Worm (Caenorhabditis elegans) whole organism, early embryonic: ENCODE results near the gene C25E10.8.

ENCODE experiments used
- B0310.2 ChIP-seq: sonication (generic microtip); optimal IDR thresholded peaks from 2 replicates; lab custom pipeline; 2016; ENCODE audit warnings: mild to moderate bottlenecking, missing genetic modification characterization, missing compliant biosample characterization
- F13C5.2 ChIP-seq: sonication (generic microtip); optimal IDR thresholded peaks from 2 replicates; lab custom pipeline; 2017; ENCODE audit warnings: mild to moderate bottlenecking, missing genetic modification characterization, inconsistent platforms, missing compliant biosample characterization
- aly-1 ChIP-seq: sonication (generic microtip); optimal IDR thresholded peaks from 2 replicates; lab custom pipeline; 2016; ENCODE audit warnings: missing genetic modification characterization, missing compliant biosample characterization
- ama-1 ChIP-seq: fragments of 150-350 bp; optimal IDR thresholded peaks from 2 replicates; lab custom pipeline; 2014
- ceh-13 ChIP-seq: fragments of 200-800 bp; sonication (Bioruptor generic); optimal IDR thresholded peaks from 2 replicates; lab custom pipeline; 2018; ENCODE audit warnings: mild to moderate bottlenecking, missing genetic modification characterization, missing compliant biosample characterization
- ceh-36 ChIP-seq: sonication (generic microtip); optimal IDR thresholded peaks from 2 replicates; lab custom pipeline; 2016; ENCODE audit warnings: missing genetic modification characterization, inconsistent platforms, missing compliant biosample characterization
- ets-7 ChIP-seq: sonication (generic microtip); optimal IDR thresholded peaks from 2 replicates; lab custom pipeline; 2016; ENCODE audit warnings: missing genotype, missing genetic modification characterization, missing compliant biosample characterization
- flt-1 ChIP-seq: fragments of 200-800 bp; sonication (Bioruptor generic); IDR thresholded peaks from 2 replicates; pipeline ENCODE4 v1.3.6; 2022; ENCODE audit warnings: missing genetic modification characterization, missing compliant biosample characterization
- hmbx-1 ChIP-seq: sonication (generic microtip); optimal IDR thresholded peaks from 2 replicates; lab custom pipeline; 2016; ENCODE audit warnings: mild to moderate bottlenecking, missing genetic modification characterization, missing compliant biosample characterization
- hmg-4 ChIP-seq: fragments of 200-800 bp; sonication (Bioruptor generic); optimal IDR thresholded peaks from 2 replicates; lab custom pipeline; 2018; ENCODE audit warnings: mild to moderate bottlenecking, missing genetic modification characterization, missing compliant biosample characterization
- hnd-1 ChIP-seq: sonication (generic microtip); optimal IDR thresholded peaks from 2 replicates; lab custom pipeline; 2016; ENCODE audit warnings: missing genetic modification characterization, missing compliant biosample characterization
- pes-1 ChIP-seq: fragments of 200-800 bp; sonication (Bioruptor generic); IDR thresholded peaks from 2 replicates; pipeline ENCODE4 v1.3.6; 2022; ENCODE audit warnings: missing genetic modification reagents, missing genetic modification characterization, missing compliant biosample characterization
- scrt-1 ChIP-seq: fragments of 200-800 bp; sonication (Bioruptor generic); IDR thresholded peaks from 2 replicates; pipeline ENCODE4 v1.3.6; 2022; ENCODE audit warnings: missing genetic modification characterization, missing compliant biosample characterization
- sea-1 ChIP-seq: fragments of 200-800 bp; sonication (Bioruptor generic); conservative IDR thresholded peaks from 2 replicates; pipeline ENCODE4 v1.3.6; 2022; ENCODE audit warnings: missing genetic modification characterization, missing compliant biosample characterization
- tbx-11 ChIP-seq: fragments of 200-800 bp; sonication (Bioruptor generic); IDR thresholded peaks from 2 replicates; pipeline ENCODE4 v1.3.6; 2022; ENCODE audit warnings: missing genetic modification characterization, missing compliant biosample characterization
- tbx-37 ChIP-seq: fragments of 200-800 bp; sonication (Bioruptor generic); conservative IDR thresholded peaks from 2 replicates; pipeline ENCODE4 v1.3.6; 2022; ENCODE audit warnings: missing genetic modification reagents, missing genetic modification characterization, missing compliant biosample characterization
- tra-4 ChIP-seq: sonication (generic microtip); optimal IDR thresholded peaks from 2 replicates; lab custom pipeline; 2017; ENCODE audit warnings: missing genetic modification characterization, missing compliant biosample characterization

Gene C25E10.8

DNA sequence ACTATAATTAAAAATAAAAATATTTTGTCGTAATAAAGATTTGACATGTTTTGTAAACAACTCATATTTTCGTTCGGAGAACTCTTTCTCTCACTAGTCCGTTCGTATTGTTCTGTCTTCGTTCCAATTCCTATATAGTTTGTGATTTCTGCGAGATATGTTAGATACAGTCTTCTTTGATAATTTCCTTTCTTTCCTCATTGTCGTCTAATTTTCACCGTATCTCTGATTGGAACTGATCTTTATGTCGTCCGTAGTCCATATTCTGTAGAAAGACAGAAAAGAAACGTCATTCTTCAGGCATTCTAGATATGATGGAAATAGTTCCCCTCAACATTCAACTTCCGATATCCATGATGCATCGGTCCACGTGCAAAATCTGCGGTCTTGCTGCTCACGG, 9.0 kb downstream of the C25E10.8 start, which contains the start of gene nhr-30:
TSS of gene nhr-30 (plus strand) at position 301 of the 400 bp plus-strand sequence.
- TF ChIP-seq tbx-11 (GFP tag; lab: Robert Waterston, UW) (no peak), F13C5.2 (tag; lab: Kevin White, UChicago) (no peak), pes-1 (GFP tag; lab: Robert Waterston, UW) (no peak), ets-7 (tag; lab: Kevin White, UChicago) (no peak)

DNA sequence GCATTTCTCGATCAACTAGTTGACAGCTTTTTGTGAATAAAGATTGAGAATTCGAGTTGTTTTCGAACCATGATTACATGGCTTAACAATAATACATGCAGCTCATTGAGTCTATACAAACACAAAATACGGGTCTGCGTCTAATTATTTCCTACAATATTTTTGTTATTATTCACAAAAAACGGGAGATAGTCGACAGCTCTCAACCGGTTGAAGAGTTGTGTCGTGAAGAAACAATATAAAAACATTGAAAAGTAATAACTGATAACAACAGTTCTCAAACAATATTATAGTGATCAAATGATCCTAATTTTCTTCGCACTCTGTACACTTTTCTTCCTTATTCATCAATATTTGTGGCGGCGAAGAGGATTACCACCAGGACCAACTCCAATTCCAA, 12.8 kb downstream of the C25E10.8 start, which contains the start of gene cyp-33B1:
TSS of gene cyp-33B1 (plus strand) at position 301 of the 400 bp plus-strand sequence.
- TF ChIP-seq tra-4 (tag; lab: Kevin White, UChicago) = no peak
- no peak for TF ChIP-seq tbx-11 (GFP tag; lab: Robert Waterston, UW)
- no peak for TF ChIP-seq aly-1
- TF ChIP-seq ama-1 (lab: Kevin White, UChicago) = no peak
- TF ChIP-seq flt-1 (GFP tag; lab: Robert Waterston, UW) = no peak
- TF ChIP-seq ceh-36 (tag; lab: Kevin White, UChicago) = no peak
- no peak for TF ChIP-seq hmbx-1 (tag; lab: Kevin White, UChicago)
- no peak for TF ChIP-seq hnd-1 (tag; lab: Kevin White, UChicago)
- no peak for TF ChIP-seq tbx-37 (GFP tag; lab: Robert Waterston, UW)
- TF ChIP-seq ceh-13 (GFP tag; lab: Kevin White, UChicago) = no peak
- TF ChIP-seq sea-1 (GFP tag; lab: Robert Waterston, UW) = no peak
- TF ChIP-seq pes-1 (GFP tag; lab: Robert Waterston, UW) = no peak
- TF ChIP-seq F13C5.2 (tag; lab: Kevin White, UChicago) = no peak
- TF ChIP-seq scrt-1 (GFP tag; lab: Robert Waterston, UW) = no peak
- TF ChIP-seq B0310.2 (tag; lab: Kevin White, UChicago) = no peak
- no peak for TF ChIP-seq ets-7 (tag; lab: Kevin White, UChicago)

DNA sequence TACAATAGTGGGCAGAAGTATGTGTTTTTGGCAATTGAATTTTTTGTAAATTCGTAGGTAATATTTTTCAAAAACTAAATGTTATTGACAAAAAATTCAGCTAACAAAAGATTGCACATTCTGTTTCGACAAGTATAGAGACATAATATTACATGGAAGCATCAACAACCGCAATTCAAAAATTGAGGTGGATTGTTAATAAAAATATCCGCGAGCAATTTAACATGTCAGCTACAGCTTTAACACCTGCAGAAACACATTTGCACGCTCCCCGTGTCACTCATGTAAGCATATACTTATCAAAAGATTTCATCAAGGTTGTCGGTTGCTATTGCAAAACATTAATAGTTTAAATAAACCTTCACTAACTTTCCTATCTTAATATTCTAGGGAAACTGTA, 18.2 kb downstream of the C25E10.8 start, which contains the start of gene srsx-34:
TSS of gene srsx-34 (plus strand) at position 301 of the 400 bp plus-strand sequence.
- TF ChIP-seq aly-1 (no peak), F13C5.2 (tag; lab: Kevin White, UChicago) (no peak), ceh-36 (tag; lab: Kevin White, UChicago) (no peak), tbx-37 (GFP tag; lab: Robert Waterston, UW) (no peak), scrt-1 (GFP tag; lab: Robert Waterston, UW) (no peak), hmbx-1 (tag; lab: Kevin White, UChicago) (no peak), hnd-1 (tag; lab: Kevin White, UChicago) (no peak), ama-1 (lab: Kevin White, UChicago) (no peak), ceh-13 (GFP tag; lab: Kevin White, UChicago) (no peak), B0310.2 (tag; lab: Kevin White, UChicago) (no peak), ets-7 (tag; lab: Kevin White, UChicago) (no peak), tra-4 (tag; lab: Kevin White, UChicago) (no peak), flt-1 (GFP tag; lab: Robert Waterston, UW) (no peak), hmg-4 (no peak), pes-1 (GFP tag; lab: Robert Waterston, UW) (no peak), tbx-11 (GFP tag; lab: Robert Waterston, UW) (no peak), sea-1 (GFP tag; lab: Robert Waterston, UW) (no peak)

DNA sequence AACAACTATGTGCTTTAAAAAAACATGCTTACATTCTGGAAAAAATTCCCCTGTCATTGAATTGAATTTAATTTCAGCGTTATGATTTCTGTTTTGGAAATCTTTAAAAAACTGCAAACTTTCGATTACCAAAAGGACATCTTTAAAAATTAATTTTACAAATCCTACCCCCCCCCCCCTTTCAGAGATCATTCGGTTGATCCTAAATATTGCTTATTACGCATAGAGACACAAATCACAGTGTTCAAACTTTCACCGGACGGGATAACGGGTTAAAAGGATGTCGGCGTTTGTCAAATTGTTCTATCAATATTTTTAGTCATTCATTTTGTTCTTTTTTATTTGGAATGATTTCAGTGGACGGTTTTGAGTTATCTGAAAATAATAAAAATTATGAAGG, 20.6 kb downstream of the C25E10.8 start, which contains the start of gene C25E10.4:
TSS of gene C25E10.4 (plus strand) at position 301 of the 400 bp plus-strand sequence.
- no peak for TF ChIP-seq hmg-4
- no peak for TF ChIP-seq ama-1 (lab: Kevin White, UChicago)
- no peak for TF ChIP-seq ets-7 (tag; lab: Kevin White, UChicago)
- no peak for TF ChIP-seq pes-1 (GFP tag; lab: Robert Waterston, UW)
- TF ChIP-seq sea-1 (GFP tag; lab: Robert Waterston, UW) = no peak

DNA sequence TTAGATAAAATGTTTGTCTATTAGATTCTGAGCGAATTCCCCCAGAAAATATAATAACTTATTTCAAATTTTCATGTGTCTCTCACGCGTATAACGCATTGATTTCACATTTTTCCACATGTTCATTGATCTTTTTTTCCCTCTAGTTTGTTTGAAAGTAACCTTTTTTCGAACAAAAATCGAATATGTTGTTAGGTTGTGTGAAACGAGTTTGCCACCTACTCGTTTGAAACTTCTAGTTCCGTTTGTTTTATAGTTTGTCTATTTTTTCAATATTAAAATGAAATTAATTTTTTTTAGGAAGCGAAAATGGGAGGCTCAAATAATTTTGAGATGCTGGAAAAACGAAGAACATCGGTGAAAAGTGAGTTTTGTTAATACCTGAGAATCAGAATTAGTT, 23.6 kb downstream of the C25E10.8 start, which contains the start of gene C25E10.5:
TSS of gene C25E10.5 (plus strand) at position 301 of the 400 bp plus-strand sequence.
- no peak for TF ChIP-seq tbx-37 (GFP tag; lab: Robert Waterston, UW)
- no peak for TF ChIP-seq tbx-11 (GFP tag; lab: Robert Waterston, UW)
- no peak for TF ChIP-seq scrt-1 (GFP tag; lab: Robert Waterston, UW)
- no peak for TF ChIP-seq F13C5.2 (tag; lab: Kevin White, UChicago)
- TF ChIP-seq hmbx-1 (tag; lab: Kevin White, UChicago) = no peak
- no peak for TF ChIP-seq flt-1 (GFP tag; lab: Robert Waterston, UW)
- TF ChIP-seq ceh-36 (tag; lab: Kevin White, UChicago) = no peak
- no peak for TF ChIP-seq sea-1 (GFP tag; lab: Robert Waterston, UW)
- TF ChIP-seq pes-1 (GFP tag; lab: Robert Waterston, UW) = no peak
- TF ChIP-seq ama-1 (lab: Kevin White, UChicago) = no peak
- no peak for TF ChIP-seq B0310.2 (tag; lab: Kevin White, UChicago)
- no peak for TF ChIP-seq ets-7 (tag; lab: Kevin White, UChicago)
- no peak for TF ChIP-seq hmg-4
- no peak for TF ChIP-seq ceh-13 (GFP tag; lab: Kevin White, UChicago)
- no peak for TF ChIP-seq tra-4 (tag; lab: Kevin White, UChicago)
- TF ChIP-seq hnd-1 (tag; lab: Kevin White, UChicago) = no peak
- TF ChIP-seq aly-1 = no peak

DNA sequence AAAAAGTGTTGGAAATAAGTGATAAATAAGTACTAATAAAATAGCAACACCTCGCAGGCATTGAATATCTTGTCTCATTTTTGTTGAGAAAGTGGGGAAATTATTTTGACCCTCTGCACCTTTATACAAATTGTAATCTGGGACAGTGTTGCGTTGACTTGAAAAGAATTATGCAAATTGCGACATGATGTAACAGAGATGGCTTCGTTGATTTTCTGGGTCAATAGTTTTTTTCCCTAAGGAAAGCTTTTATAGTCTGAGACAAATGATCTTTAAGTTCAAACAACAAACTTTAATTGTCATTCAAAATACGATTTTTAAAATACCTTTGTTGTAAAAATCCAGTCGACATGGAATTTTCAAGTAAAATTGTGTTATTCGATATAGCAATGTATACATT, 29.2 kb downstream of the C25E10.8 start, which contains the start of gene bus-1:
TSS of gene bus-1 (minus strand) at position 101 of the 400 bp plus-strand sequence.
- TF ChIP-seq tbx-11 (GFP tag; lab: Robert Waterston, UW) (no peak), hnd-1 (tag; lab: Kevin White, UChicago) (no peak), flt-1 (GFP tag; lab: Robert Waterston, UW) (no peak), hmg-4 (no peak), hmbx-1 (tag; lab: Kevin White, UChicago) (no peak), sea-1 (GFP tag; lab: Robert Waterston, UW) (no peak), aly-1 (no peak), F13C5.2 (tag; lab: Kevin White, UChicago) (no peak), ceh-36 (tag; lab: Kevin White, UChicago) (no peak), tbx-37 (GFP tag; lab: Robert Waterston, UW) (no peak), ama-1 (lab: Kevin White, UChicago) (no peak), ets-7 (tag; lab: Kevin White, UChicago) (no peak), B0310.2 (tag; lab: Kevin White, UChicago) (no peak), tra-4 (tag; lab: Kevin White, UChicago) (no peak), pes-1 (GFP tag; lab: Robert Waterston, UW) (no peak), ceh-13 (GFP tag; lab: Kevin White, UChicago) (no peak), scrt-1 (GFP tag; lab: Robert Waterston, UW) (no peak)
